Worm (Caenorhabditis elegans): ENCODE results near the gene dep-1.

Gene dep-1

ce11 chrII:8964049-8964448 lies 55.5 kb downstream of the dep-1 start, which contains the start of gene sftd-3:
TSS of gene sftd-3 (minus strand) at chrII:8964149.
- TF ChIP-seq nhr-19 (GFP tag; conservative IDR thresholded peaks at IDR 0.05) (no peak), lin-39 (tag; optimal IDR thresholded peaks at IDR 0.05) (no peak), lin-15B (tag; optimal IDR thresholded peaks at IDR 0.05) (no peak), C16A3.4 (tag; optimal IDR thresholded peaks at IDR 0.05) (no peak), lir-3 (tag; optimal IDR thresholded peaks at IDR 0.05; ENCODE audit: poor library complexity) (no peak), dsc-1 (tag; optimal IDR thresholded peaks at IDR 0.05) (no peak), nhr-90 (tag; optimal IDR thresholded peaks at IDR 0.05; ENCODE audit: poor library complexity) (no peak), blmp-1 (tag; optimal IDR thresholded peaks at IDR 0.05) (no peak), unc-130 (tag; optimal IDR thresholded peaks at IDR 0.05) (no peak), rnt-1 (tag; optimal IDR thresholded peaks at IDR 0.05) (no peak), snu-23 (GFP tag; optimal IDR thresholded peaks at IDR 0.05) (no peak)

ce11 chrII:8962206-8962605 lies 57.4 kb downstream of the dep-1 start:
- TF ChIP-seq elt-3 (tag; optimal IDR thresholded peaks at IDR 0.05) = no peak
- TF ChIP-seq fkh-10 (GFP tag; optimal IDR thresholded peaks at IDR 0.05) = no peak
- TF ChIP-seq nhr-90 (tag; optimal IDR thresholded peaks at IDR 0.05; ENCODE audit: poor library complexity) = no peak
- TF ChIP-seq pax-3 (tag; optimal IDR thresholded peaks at IDR 0.05) = no peak
- TF ChIP-seq unc-130 (tag; optimal IDR thresholded peaks at IDR 0.05) = peak; percentile 29
- no peak for TF ChIP-seq egl-13 (tag; optimal IDR thresholded peaks at IDR 0.05)
- no peak for TF ChIP-seq snpc-4 (tag; optimal IDR thresholded peaks at IDR 0.05)
- TF ChIP-seq hpl-2 (GFP tag; optimal IDR thresholded peaks at IDR 0.05) = no peak
- TF ChIP-seq fkh-8 (tag; optimal IDR thresholded peaks at IDR 0.05) = no peak
- peak; percentile 54 for TF ChIP-seq nhr-19 (GFP tag; conservative IDR thresholded peaks at IDR 0.05)
- no peak for TF ChIP-seq isw-1 (GFP tag; IDR thresholded peaks at IDR 0.05)
- TF ChIP-seq nhr-71 (tag; optimal IDR thresholded peaks at IDR 0.05) = peak; percentile 74
- TF ChIP-seq alr-1 (tag; optimal IDR thresholded peaks at IDR 0.05; ENCODE audit: borderline replicate concordance) = no peak
- TF ChIP-seq C34B4.2 (tag; optimal IDR thresholded peaks at IDR 0.05) = no peak
- TF ChIP-seq ztf-4 (tag; optimal IDR thresholded peaks at IDR 0.05) = no peak
- peak; percentile 45 for TF ChIP-seq lin-39 (tag; optimal IDR thresholded peaks at IDR 0.05)
- peak; percentile 84 for TF ChIP-seq dsc-1 (tag; optimal IDR thresholded peaks at IDR 0.05)
- TF ChIP-seq ces-1 (GFP tag; optimal IDR thresholded peaks at IDR 0.05) = no peak
- TF ChIP-seq hlh-17 (GFP tag; optimal IDR thresholded peaks at IDR 0.05; ENCODE audit: borderline replicate concordance) = no peak
- TF ChIP-seq jun-1 (tag; optimal IDR thresholded peaks at IDR 0.05) = no peak
- no peak for TF ChIP-seq lin-13 (GFP tag; optimal IDR thresholded peaks at IDR 0.05)
- TF ChIP-seq ztf-11 (tag; optimal IDR thresholded peaks at IDR 0.05) = no peak
- no peak for TF ChIP-seq nhr-20 (tag; optimal IDR thresholded peaks at IDR 0.05)
- TF ChIP-seq lsy-2 (tag; optimal IDR thresholded peaks at IDR 0.05) = peak; percentile 7 to 48
- no peak for TF ChIP-seq tlp-1 (tag; optimal IDR thresholded peaks at IDR 0.05)
- no peak for TF ChIP-seq ceh-82 (tag; optimal IDR thresholded peaks at IDR 0.05)
- TF ChIP-seq vab-15 (tag; optimal IDR thresholded peaks at IDR 0.05) = no peak
- peak; percentile 21 for TF ChIP-seq swsn-7 (tag; optimal IDR thresholded peaks at IDR 0.05)
- TF ChIP-seq aly-2 (tag; optimal IDR thresholded peaks at IDR 0.05) = peak; percentile 53
- TF ChIP-seq nhr-11 (tag; optimal IDR thresholded peaks at IDR 0.05) = no peak
- TF ChIP-seq fos-1 (tag; optimal IDR thresholded peaks at IDR 0.05) = no peak
- no peak for TF ChIP-seq ets-5 (GFP tag; IDR thresholded peaks at IDR 0.05)
- TF ChIP-seq nhr-76 (tag; optimal IDR thresholded peaks at IDR 0.05) = no peak
- peak in 1 of 2 experiments; percentile 24 for TF ChIP-seq lin-35 (GFP tag; optimal IDR thresholded peaks at IDR 0.05)
- TF ChIP-seq fkh-4 (tag; optimal IDR thresholded peaks at IDR 0.05; ENCODE audit: borderline replicate concordance) = peak; percentile 62
- no peak for TF ChIP-seq hlh-4 (tag; optimal IDR thresholded peaks at IDR 0.05)
- TF ChIP-seq zip-4 (GFP tag; optimal IDR thresholded peaks at IDR 0.05) = no peak
- peak; percentile 46 for TF ChIP-seq snu-23 (GFP tag; optimal IDR thresholded peaks at IDR 0.05)
- TF ChIP-seq efl-3 (GFP tag; optimal IDR thresholded peaks at IDR 0.05) = no peak
- TF ChIP-seq mep-1 (tag; optimal IDR thresholded peaks at IDR 0.05) = peak; percentile 22
- no peak for TF ChIP-seq ceh-88 (GFP tag; IDR thresholded peaks at IDR 0.05)
- TF ChIP-seq lir-3 (tag; optimal IDR thresholded peaks at IDR 0.05; ENCODE audit: poor library complexity) = no peak
- TF ChIP-seq tbx-2 (tag; optimal IDR thresholded peaks at IDR 0.05) = no peak
- no peak for TF ChIP-seq lin-15B (tag; optimal IDR thresholded peaks at IDR 0.05)
- TF ChIP-seq mdl-1 (tag; optimal IDR thresholded peaks at IDR 0.05) = no peak
- no peak for TF ChIP-seq aha-1 (tag; optimal IDR thresholded peaks at IDR 0.05)
- TF ChIP-seq sox-4 (tag; optimal IDR thresholded peaks at IDR 0.05) = no peak

Data from whole organism, L1 larva.